Fruit fly (Drosophila melanogaster): ENCODE results near the gene CG46310.
A peak's percentile ranks its signal among the peaks of the same experiment; 100 is the strongest.

- TF ChIP-seq CTCF (optimal IDR thresholded peaks at IDR 0.05): peak; percentile 60 to 70
- TF ChIP-seq CG8478 (optimal IDR thresholded peaks at IDR 0.05): no peak
Observed at dm6 chr3R:23167507-23168324, 6.0 kb upstream of the CG46310 start, which contains the start of gene Irk1.

Measured in S2 (cell line).